Worm (Caenorhabditis elegans): Measurements from ENCODE around the gene C17B7.8.

- TF ChIP-seq unc-120 (tag; optimal IDR thresholded peaks at IDR 0.05; ENCODE audit: poor library complexity, severe bottlenecking) (no peak), elt-3 (tag; optimal IDR thresholded peaks at IDR 0.05) (no peak), nhr-12 (tag; optimal IDR thresholded peaks at IDR 0.05) (no peak), unc-62 (GFP tag; optimal IDR thresholded peaks at IDR 0.05) (no peak)
Measured at ce11 chrV:3279138-3279537, 44.9 kb downstream of the C17B7.8 start.

Measured in whole organism, mixed stage, embryonic.